Worm (Caenorhabditis elegans): ENCODE results near the gene cest-35.2.

cest-35.2 gene

DNA sequence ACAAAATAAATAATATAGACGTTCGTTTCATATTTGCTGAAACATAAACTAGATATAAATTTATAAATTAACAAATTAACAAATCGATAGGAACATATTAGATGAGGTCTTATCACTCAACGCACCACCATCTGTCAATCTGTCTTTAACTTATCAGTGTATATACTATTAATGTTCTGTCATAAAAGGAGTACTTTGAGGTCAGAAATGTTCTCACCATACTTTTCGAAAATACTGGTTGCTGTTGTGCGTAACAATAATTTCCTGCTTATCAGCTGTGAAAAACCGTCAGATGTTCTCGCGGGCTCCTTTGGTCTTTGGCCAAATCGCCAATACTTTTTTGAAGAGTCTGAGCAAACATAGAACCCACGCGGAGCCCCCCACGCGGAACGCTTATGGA is 44.5 kb downstream of the cest-35.2 start, which contains the start of gene C03A7.13:
Gene C03A7.13, minus strand, starts transcription at position 43 of the 400 bp plus-strand sequence.
- no peak for TF ChIP-seq ceh-9 (tag; optimal IDR thresholded peaks at IDR 0.05)
- no peak for TF ChIP-seq npax-4 (tag; optimal IDR thresholded peaks at IDR 0.05)
- no peak for TF ChIP-seq ceh-14 (tag; optimal IDR thresholded peaks at IDR 0.05)
- TF ChIP-seq ceh-30 (tag; optimal IDR thresholded peaks at IDR 0.05) = no peak
- no peak for TF ChIP-seq ets-4 (tag; optimal IDR thresholded peaks at IDR 0.05)
- TF ChIP-seq ceh-24 (tag; optimal IDR thresholded peaks at IDR 0.05) = no peak
- no peak for TF ChIP-seq ama-1 (optimal IDR thresholded peaks at IDR 0.05)
- no peak for TF ChIP-seq unc-42 (tag; optimal IDR thresholded peaks at IDR 0.05)
- no peak for TF ChIP-seq pros-1 (tag; optimal IDR thresholded peaks at IDR 0.05)
- TF ChIP-seq hlh-15 (tag; optimal IDR thresholded peaks at IDR 0.05) = no peak
- no peak for TF ChIP-seq ceh-34 (tag; optimal IDR thresholded peaks at IDR 0.05)
- TF ChIP-seq hlh-13 (GFP tag; optimal IDR thresholded peaks at IDR 0.05) = no peak

All from whole organism, late embryonic.